Worm (Caenorhabditis elegans) whole organism, midembryonic: ENCODE measurements around the gene fbxa-218.

Experiments used
- T22C8.4 ChIP-seq: fragments of 200-800 bp; sonication (Bioruptor generic); IDR thresholded peaks from 2 replicates; pipeline ENCODE4 v1.3.6; 2022; ENCODE audit warnings: missing genetic modification characterization, missing compliant biosample characterization
- cog-1 ChIP-seq: sonication (generic microtip); optimal IDR thresholded peaks from 2 replicates; lab custom pipeline; 2016; ENCODE audit warnings: missing genetic modification characterization, missing compliant biosample characterization
- flt-1 ChIP-seq: fragments of 200-800 bp; sonication (Bioruptor generic); IDR thresholded peaks from 2 replicates; pipeline ENCODE4 v1.3.6; 2022; ENCODE audit warnings: missing genetic modification characterization, missing compliant biosample characterization
- klf-2 ChIP-seq: fragments of 200-800 bp; sonication (Bioruptor generic); conservative IDR thresholded peaks from 2 replicates; pipeline ENCODE4 v1.3.6; 2022; ENCODE audit warnings: missing genetic modification reagents, missing genetic modification characterization, missing compliant biosample characterization
- med-1 ChIP-seq: sonication (generic microtip); optimal IDR thresholded peaks from 2 replicates; lab custom pipeline; 2017; ENCODE audit warnings: missing genetic modification characterization, mild to moderate bottlenecking, missing compliant biosample characterization, antibody characterized with exemption, missing genetic modification reagents; ENCODE audit not compliant: insufficient read depth
- ref-1 ChIP-seq: fragments of 200-800 bp; sonication (Bioruptor generic); conservative IDR thresholded peaks from 2 replicates; pipeline ENCODE4 v1.3.6; 2022; ENCODE audit warnings: missing genetic modification reagents, missing genetic modification characterization, missing compliant biosample characterization
- tab-1 ChIP-seq: fragments of 200-800 bp; sonication (Bioruptor generic); IDR thresholded peaks from 2 replicates; pipeline ENCODE4 v1.3.6; 2022; ENCODE audit warnings: missing genetic modification characterization, missing compliant biosample characterization
- ztf-23 ChIP-seq: fragments of 200-800 bp; sonication (Bioruptor generic); IDR thresholded peaks from 2 replicates; pipeline ENCODE4 v1.3.6; 2022; ENCODE audit warnings: missing genetic modification reagents, missing genetic modification characterization, missing compliant biosample characterization
- ztf-29 ChIP-seq: fragments of 200-800 bp; sonication (Bioruptor generic); IDR thresholded peaks from 2 replicates; pipeline ENCODE4 v1.3.6; 2022; ENCODE audit warnings: missing genetic modification reagents, missing genetic modification characterization, missing compliant biosample characterization

The fbxa-218 gene

ce11 chrIII:12434104-12434503 is 2.2 kb upstream of the fbxa-218 start, which contains the start of gene Y49E10.27:
Gene Y49E10.27 (plus strand): TSS chrIII:12434404.
- no peak for TF ChIP-seq med-1 (GFP tag; lab: Kevin White, UChicago)
- TF ChIP-seq ref-1 (GFP tag; lab: Robert Waterston, UW): no peak
- no peak for TF ChIP-seq tab-1 (GFP tag; lab: Robert Waterston, UW)
- no peak for TF ChIP-seq cog-1

ce11 chrIII:12437020-12437419 is 705 bp downstream of the fbxa-218 start:
- no peak for TF ChIP-seq ztf-29 (GFP tag; lab: Robert Waterston, UW)
- no peak for TF ChIP-seq ztf-23
- no peak for TF ChIP-seq ref-1 (GFP tag; lab: Robert Waterston, UW)
- TF ChIP-seq cog-1: no peak
- no peak for TF ChIP-seq T22C8.4
- TF ChIP-seq klf-2 (GFP tag; lab: Robert Waterston, UW): no peak
- no peak for TF ChIP-seq med-1 (GFP tag; lab: Kevin White, UChicago)
- no peak for TF ChIP-seq tab-1 (GFP tag; lab: Robert Waterston, UW)

ce11 chrIII:12439056-12439455 is 2.7 kb downstream of the fbxa-218 start:
- TF ChIP-seq ztf-29 (GFP tag; lab: Robert Waterston, UW): no peak
- TF ChIP-seq ref-1 (GFP tag; lab: Robert Waterston, UW): no peak
- TF ChIP-seq flt-1 (GFP tag; lab: Robert Waterston, UW): no peak
- TF ChIP-seq tab-1 (GFP tag; lab: Robert Waterston, UW): no peak
- no peak for TF ChIP-seq ztf-23
- TF ChIP-seq T22C8.4: no peak
- no peak for TF ChIP-seq med-1 (GFP tag; lab: Kevin White, UChicago)
- no peak for TF ChIP-seq cog-1
- no peak for TF ChIP-seq klf-2 (GFP tag; lab: Robert Waterston, UW)

ce11 chrIII:12443880-12444279 is 7.6 kb downstream of the fbxa-218 start:
- TF ChIP-seq klf-2 (GFP tag; lab: Robert Waterston, UW) (0 out of 2 replicates have a peak, but pooled peaks have one; percentile 7), ref-1 (GFP tag; lab: Robert Waterston, UW) (no peak)

ce11 chrIII:12445223-12445622 is 8.9 kb downstream of the fbxa-218 start:
- TF ChIP-seq cog-1 (no peak), ref-1 (GFP tag; lab: Robert Waterston, UW) (no peak), flt-1 (GFP tag; lab: Robert Waterston, UW) (no peak), tab-1 (GFP tag; lab: Robert Waterston, UW) (no peak), ztf-29 (GFP tag; lab: Robert Waterston, UW) (no peak), ztf-23 (no peak), med-1 (GFP tag; lab: Kevin White, UChicago) (no peak), T22C8.4 (no peak), klf-2 (GFP tag; lab: Robert Waterston, UW) (no peak)

- TF ChIP-seq ztf-23: no peak
- no peak for TF ChIP-seq med-1 (GFP tag; lab: Kevin White, UChicago)
- TF ChIP-seq ztf-29 (GFP tag; lab: Robert Waterston, UW): no peak
- no peak for TF ChIP-seq cog-1
- no peak for TF ChIP-seq T22C8.4
These were observed 9.7 kb downstream of the fbxa-218 start, which contains the start of gene Y49E10.18 for ce11 chrIII:12445991-12446502. Gene Y49E10.18 (minus strand): TSS chrIII:12446106.

- TF ChIP-seq ztf-29 (GFP tag; lab: Robert Waterston, UW) (no peak), flt-1 (GFP tag; lab: Robert Waterston, UW) (no peak), med-1 (GFP tag; lab: Kevin White, UChicago) (no peak), T22C8.4 (no peak), cog-1 (no peak), ztf-23 (no peak), klf-2 (GFP tag; lab: Robert Waterston, UW) (no peak), tab-1 (GFP tag; lab: Robert Waterston, UW) (no peak), ref-1 (GFP tag; lab: Robert Waterston, UW) (no peak)
These were observed 17.0 kb downstream of the fbxa-218 start, which contains the start of gene ani-1 for ce11 chrIII:12453315-12453714. Gene ani-1 (minus strand): TSS chrIII:12453375.

ce11 chrIII:12453785-12454184 is 17.5 kb downstream of the fbxa-218 start:
- 0 out of 2 replicates have a peak, but pooled peaks have one; percentile 41 for TF ChIP-seq T22C8.4
- no peak for TF ChIP-seq flt-1 (GFP tag; lab: Robert Waterston, UW)

ce11 chrIII:12455651-12456420 is 19.5 kb downstream of the fbxa-218 start:
- TF ChIP-seq ztf-29 (GFP tag; lab: Robert Waterston, UW) (no peak), flt-1 (GFP tag; lab: Robert Waterston, UW) (no peak), cog-1 (no peak), klf-2 (GFP tag; lab: Robert Waterston, UW) (no peak), med-1 (GFP tag; lab: Kevin White, UChicago) (no peak), tab-1 (GFP tag; lab: Robert Waterston, UW) (no peak), ref-1 (GFP tag; lab: Robert Waterston, UW) (no peak), ztf-23 (no peak), T22C8.4 (no peak)
